Worm (Caenorhabditis elegans) whole organism, L4 larva: ENCODE data around the gene EGAP1.1.

Experiments used
- ama-1 ChIP-seq: fragments of 150-350 bp; optimal IDR thresholded peaks from 2 replicates; lab custom pipeline; 2014; ENCODE audit warnings: inconsistent platforms, mixed read lengths
- dpl-1 ChIP-seq: fragments of 150-350 bp; optimal IDR thresholded peaks from 2 replicates; lab custom pipeline; 2014; ENCODE audit warnings: missing biosample characterization, missing genetic modification reagents, missing genetic modification characterization
- fos-1 ChIP-seq: fragments of 150-350 bp; optimal IDR thresholded peaks from 2 replicates; lab custom pipeline; 2014; ENCODE audit warnings: missing biosample characterization, missing genetic modification characterization
- mes-2 ChIP-seq: sonication (generic microtip); optimal IDR thresholded peaks from 2 replicates; lab custom pipeline; 2016; ENCODE audit warnings: missing genotype, mild to moderate bottlenecking, missing genetic modification characterization, missing compliant biosample characterization; ENCODE audit not compliant: poor library complexity, severe bottlenecking
- nhr-28 ChIP-seq: fragments of 150-350 bp; optimal IDR thresholded peaks from 2 replicates; lab custom pipeline; 2014; ENCODE audit warnings: missing biosample characterization, missing genetic modification characterization

ce11 chrIII:5942104-5942503 lies 5.1 kb upstream of the EGAP1.1 start:
- TF ChIP-seq fos-1 (tag; lab: Kevin White, UChicago): no peak
- TF ChIP-seq mes-2: no peak
- no peak for TF ChIP-seq nhr-28 (tag; lab: Kevin White, UChicago)
- TF ChIP-seq dpl-1 (GFP tag; lab: Kevin White, UChicago): no peak
- no peak for TF ChIP-seq ama-1 (lab: Kevin White, UChicago)
